Fruit fly (Drosophila melanogaster) whole organism, embryonic: ENCODE measurements around the gene Tlk.

Source experiments
- Asciz ChIP-seq: fragments of 200-800 bp; sonication (Bioruptor generic); optimal IDR thresholded peaks from 2 replicates; lab custom pipeline; 2017; ENCODE audit warnings: missing biosample characterization, mild to moderate bottlenecking, missing genetic modification characterization, missing genetic modification reagents
- Atf6 ChIP-seq: fragments of 200-800 bp; sonication (Bioruptor generic); IDR thresholded peaks from 2 replicates; pipeline ENCODE4 v1.3.6; 2022; ENCODE audit warnings: missing biosample characterization, missing genetic modification characterization
- Awh ChIP-seq: fragments of 200-800 bp; sonication (Bioruptor generic); IDR thresholded peaks from 2 replicates; pipeline ENCODE4, ENCODE4 v1.3.6; 2022; ENCODE audit warnings: missing biosample characterization, missing genetic modification characterization
- BEAF-32 ChIP-seq: fragments of 200-800 bp; sonication (Bioruptor generic); optimal IDR thresholded peaks from 3 replicates; lab custom pipeline; 2017; ENCODE audit warnings: missing biosample characterization, missing genetic modification characterization, mild to moderate bottlenecking, moderate library complexity, missing genetic modification reagents
- C15 ChIP-seq: fragments of 200-800 bp; sonication (Bioruptor generic); IDR thresholded peaks from 3 replicates; pipeline ENCODE4 v1.3.6; 2022; ENCODE audit warnings: missing biosample characterization, missing genetic modification characterization
- CG10267 ChIP-seq: fragments of 200-800 bp; sonication (Bioruptor generic); optimal IDR thresholded peaks from 2 replicates; lab custom pipeline; 2018; ENCODE audit warnings: missing biosample characterization, mild to moderate bottlenecking, missing genetic modification characterization, moderate library complexity
- CG11504 ChIP-seq: fragments of 200-800 bp; sonication (Bioruptor generic); optimal IDR thresholded peaks from 3 replicates; lab custom pipeline; 2019; ENCODE audit warnings: missing biosample characterization, mild to moderate bottlenecking, missing genetic modification characterization, moderate library complexity
- CG17361 ChIP-seq: fragments of 200-800 bp; sonication (Bioruptor generic); IDR thresholded peaks from 3 replicates; pipeline ENCODE4 v1.3.6; 2022; ENCODE audit warnings: missing biosample characterization, missing genetic modification characterization
- CG17568 ChIP-seq: fragments of 200-800 bp; sonication (Bioruptor generic); optimal IDR thresholded peaks from 2 replicates; lab custom pipeline; 2018; ENCODE audit warnings: missing biosample characterization, mild to moderate bottlenecking, missing genetic modification characterization, moderate library complexity
- CG17829 ChIP-seq: fragments of 200-800 bp; optimal IDR thresholded peaks from 2 replicates; lab custom pipeline; 2019; ENCODE audit warnings: missing biosample characterization, mild to moderate bottlenecking, missing genetic modification characterization, moderate library complexity
- CG18476 ChIP-seq: fragments of 200-800 bp; sonication (Bioruptor generic); optimal IDR thresholded peaks from 2 replicates; lab custom pipeline; 2016; ENCODE audit warnings: missing biosample characterization, mild to moderate bottlenecking, missing genetic modification characterization
- CG2120 ChIP-seq: fragments of 200-800 bp; sonication (Bioruptor generic); optimal IDR thresholded peaks from 3 replicates; lab custom pipeline; 2016; ENCODE audit warnings: missing biosample characterization, missing genetic modification characterization
- CG33213 ChIP-seq: fragments of 200-800 bp; sonication (Bioruptor generic); optimal IDR thresholded peaks from 3 replicates; lab custom pipeline; 2016; ENCODE audit warnings: missing biosample characterization, missing genetic modification characterization
- CG3995 ChIP-seq: fragments of 200-800 bp; sonication (Bioruptor generic); optimal IDR thresholded peaks from 3 replicates; lab custom pipeline; 2016; ENCODE audit warnings: missing biosample characterization, missing genetic modification characterization
- CG4730 ChIP-seq: fragments of 200-800 bp; sonication (Bioruptor generic); IDR thresholded peaks from 2 replicates; pipeline ENCODE4 v1.3.6; 2022; ENCODE audit warnings: missing biosample characterization, missing genetic modification characterization
- CG8388 ChIP-seq: fragments of 200-800 bp; sonication (Bioruptor generic); optimal IDR thresholded peaks from 2 replicates; lab custom pipeline; 2019; ENCODE audit warnings: missing biosample characterization, mild to moderate bottlenecking, missing genetic modification characterization, moderate library complexity
- D19A ChIP-seq: fragments of 200-800 bp; optimal IDR thresholded peaks from 3 replicates; lab custom pipeline; 2019; ENCODE audit warnings: missing biosample characterization, mild to moderate bottlenecking, missing genetic modification characterization, moderate library complexity
- Deaf1 ChIP-seq: fragments of 200-800 bp; optimal IDR thresholded peaks from 3 replicates; lab custom pipeline; 2019; ENCODE audit warnings: missing biosample characterization, mild to moderate bottlenecking, missing genetic modification characterization, moderate library complexity
- Dll ChIP-seq: fragments of 200-800 bp; sonication (Bioruptor generic); IDR thresholded peaks from 4 replicates; pipeline ENCODE4 v1.3.6; 2022; ENCODE audit warnings: missing biosample characterization, missing genetic modification characterization; ENCODE audit not compliant: partially characterized antibody
- Ets65A ChIP-seq: fragments of 200-800 bp; sonication (Bioruptor generic); peaks from one replicate; lab custom pipeline; 2016; ENCODE audit warnings: missing biosample characterization, missing genetic modification characterization
- HLH54F ChIP-seq: fragments of 200-800 bp; sonication (Bioruptor generic); optimal IDR thresholded peaks from 3 replicates; lab custom pipeline; 2016; ENCODE audit warnings: missing biosample characterization, missing genetic modification characterization
- HLHmδ ChIP-seq: fragments of 200-800 bp; sonication (Bioruptor generic); optimal IDR thresholded peaks from 2 replicates; lab custom pipeline; 2018; ENCODE audit warnings: missing biosample characterization, mild to moderate bottlenecking, missing genetic modification characterization, moderate library complexity
- MBD-R2 ChIP-seq: fragments of 200-800 bp; sonication (Bioruptor generic); IDR thresholded peaks from 2 replicates; pipeline ENCODE4 v1.3.6; 2022; ENCODE audit warnings: missing biosample characterization, missing genetic modification characterization
- Med ChIP-seq: fragments of 200-800 bp; sonication (Bioruptor generic); peaks from one replicate; lab custom pipeline; 2016; ENCODE audit warnings: missing biosample characterization, missing genetic modification characterization, mild to moderate bottlenecking, inconsistent platforms, moderate library complexity
- Meics ChIP-seq: fragments of 200-800 bp; sonication (Bioruptor generic); optimal IDR thresholded peaks from 2 replicates; lab custom pipeline; 2017; ENCODE audit warnings: missing biosample characterization, mild to moderate bottlenecking, missing genetic modification characterization
- Mrtf ChIP-seq: fragments of 200-800 bp; sonication (Bioruptor generic); IDR thresholded peaks from 3 replicates; pipeline ENCODE4 v1.3.6; 2022; ENCODE audit warnings: missing biosample characterization, missing genetic modification characterization
- Oli ChIP-seq: fragments of 200-800 bp; sonication (Bioruptor generic); optimal IDR thresholded peaks from 2 replicates; lab custom pipeline; 2018; ENCODE audit warnings: missing biosample characterization, mild to moderate bottlenecking, missing genetic modification characterization, moderate library complexity
- Sry-β ChIP-seq: fragments of 200-800 bp; sonication (Bioruptor generic); optimal IDR thresholded peaks from 2 replicates; lab custom pipeline; 2018; ENCODE audit warnings: missing biosample characterization, mild to moderate bottlenecking, missing genetic modification characterization, moderate library complexity
- Ssrp ChIP-seq: fragments of 200-800 bp; sonication (Bioruptor generic); optimal IDR thresholded peaks from 2 replicates; lab custom pipeline; 2018; ENCODE audit warnings: missing biosample characterization, mild to moderate bottlenecking, missing genetic modification characterization, moderate library complexity
- Xbp1 ChIP-seq: fragments of 200-800 bp; sonication (Bioruptor generic); optimal IDR thresholded peaks from 3 replicates; lab custom pipeline; 2016; ENCODE audit warnings: missing biosample characterization, mild to moderate bottlenecking, missing genetic modification characterization
- Xrp1 ChIP-seq: fragments of 200-800 bp; sonication (Bioruptor generic); IDR thresholded peaks from 2 replicates; pipeline ENCODE4 v1.3.6; 2022; ENCODE audit warnings: missing biosample characterization, missing genetic modification characterization
- ac ChIP-seq: fragments of 200-800 bp; sonication (Bioruptor generic); optimal IDR thresholded peaks from 3 replicates; lab custom pipeline; 2017; ENCODE audit warnings: missing biosample characterization, mild to moderate bottlenecking, missing genetic modification characterization
- btn ChIP-seq: fragments of 200-800 bp; sonication (Bioruptor generic); optimal IDR thresholded peaks from 2 replicates; lab custom pipeline; 2016; ENCODE audit warnings: missing biosample characterization, missing genetic modification characterization
- dpn ChIP-seq, 2 experiments: fragments of 200-800 bp; sonication (Bioruptor generic); optimal IDR thresholded peaks; 3 replicates each; lab custom pipeline; 2016; ENCODE audit warnings: missing biosample characterization in 2 of 2, missing genetic modification characterization in 2 of 2
- grau ChIP-seq: fragments of 200-800 bp; optimal IDR thresholded peaks from 3 replicates; lab custom pipeline; 2019; ENCODE audit warnings: missing biosample characterization, mild to moderate bottlenecking, missing genetic modification characterization, moderate library complexity
- lilli ChIP-seq: fragments of 200-800 bp; sonication (Bioruptor generic); optimal IDR thresholded peaks from 3 replicates; lab custom pipeline; 2016; ENCODE audit warnings: missing biosample characterization, missing genetic modification characterization
- mirr ChIP-seq: fragments of 200-800 bp; sonication (Bioruptor generic); optimal IDR thresholded peaks from 3 replicates; lab custom pipeline; 2018; ENCODE audit warnings: missing biosample characterization, mild to moderate bottlenecking, missing genetic modification characterization
- rib ChIP-seq: fragments of 200-800 bp; sonication (Bioruptor generic); IDR thresholded peaks from 2 replicates; pipeline ENCODE4 v1.3.6; 2022; ENCODE audit warnings: missing biosample characterization, missing genetic modification characterization
- run ChIP-seq: fragments of 200-800 bp; sonication (Bioruptor generic); optimal IDR thresholded peaks from 3 replicates; lab custom pipeline; 2018; ENCODE audit warnings: missing biosample characterization, mild to moderate bottlenecking, missing genetic modification characterization
- sc ChIP-seq, 3 experiments: fragments of >200 bp in 2 of 3; fragments of 200-800 bp in 1 of 3; sonication (Bioruptor generic) in 1 of 3; optimal IDR thresholded peaks; 2 replicates in 2 of 3; 3 replicates in 1 of 3; lab custom pipeline; 2017; ENCODE audit warnings: mild to moderate bottlenecking in 1 of 3, missing biosample characterization in 1 of 3, missing genetic modification characterization in 1 of 3, missing genetic modification reagents in 1 of 3
- sens ChIP-seq: fragments of 200-800 bp; sonication (Bioruptor generic); peaks from one replicate; lab custom pipeline; 2016; ENCODE audit warnings: missing biosample characterization, missing genetic modification characterization
- seq ChIP-seq: fragments of 200-800 bp; sonication (Bioruptor generic); IDR thresholded peaks from 2 replicates; pipeline ENCODE4 v1.3.6; 2022; ENCODE audit warnings: missing biosample characterization, missing genetic modification characterization
- slbo ChIP-seq: fragments of 200-800 bp; sonication (Bioruptor generic); IDR thresholded peaks from 2 replicates; pipeline ENCODE4 v1.3.6; 2022; ENCODE audit warnings: missing biosample characterization, missing genetic modification characterization
- slou ChIP-seq: fragments of 200-800 bp; sonication (Bioruptor generic); optimal IDR thresholded peaks from 3 replicates; lab custom pipeline; 2016; ENCODE audit warnings: missing biosample characterization, missing genetic modification characterization
- sna ChIP-seq: fragments of 200-800 bp; sonication (Bioruptor generic); IDR thresholded peaks from 2 replicates; pipeline ENCODE4 v1.3.6; 2022; ENCODE audit warnings: missing biosample characterization, missing genetic modification characterization; ENCODE audit not compliant: partially characterized antibody
- tx ChIP-seq: fragments of 200-800 bp; sonication (Bioruptor generic); optimal IDR thresholded peaks from 2 replicates; lab custom pipeline; 2016; ENCODE audit warnings: missing biosample characterization, missing genetic modification characterization

Tlk gene

dm6 chrX:3768202-3768601 is 48.4 kb downstream of the Tlk start (continued):
- TF ChIP-seq CG8388 (GFP tag; lab: Kevin White, UChicago): peak; percentile 37
- TF ChIP-seq HLHmδ (GFP tag; lab: Kevin White, UChicago): no peak
- no peak for TF ChIP-seq CG17568 (GFP tag; lab: Kevin White, UChicago)
- TF ChIP-seq CG11504 (tag; lab: Kevin White, UChicago): peak; percentile 56
- peak; percentile 14 for TF ChIP-seq grau (tag; lab: Kevin White, UChicago)
- TF ChIP-seq sens (GFP tag; lab: Kevin White, UChicago): peak; percentile 24
- TF ChIP-seq dpn (GFP tag; optimal IDR thresholded peaks at IDR 0.05; lab: Kevin White, UChicago): peak in 1 of 2 experiments; percentile 10
- TF ChIP-seq lilli (GFP tag; lab: Kevin White, UChicago): peak; percentile 32
- no peak for TF ChIP-seq sna (GFP tag; lab: Robert Waterston, UW)
- no peak for TF ChIP-seq sc (optimal IDR thresholded peaks at IDR 0.05; lab: Kevin White, UChicago)
- TF ChIP-seq sc (GFP tag; optimal IDR thresholded peaks at IDR 0.05; lab: Kevin White, UChicago): peak; percentile 14
- TF ChIP-seq run (tag; lab: Kevin White, UChicago): no peak
- TF ChIP-seq CG17361 (GFP tag; lab: Robert Waterston, UW): 0 out of 3 replicates have a peak, but pooled peaks have one; percentile 40
- no peak for TF ChIP-seq btn (GFP tag; lab: Kevin White, UChicago)
- no peak for TF ChIP-seq mirr
- TF ChIP-seq rib (GFP tag; lab: Robert Waterston, UW): no peak
- TF ChIP-seq Med (GFP tag; lab: Kevin White, UChicago): peak; percentile 23
- peak; percentile 22 for TF ChIP-seq Asciz (GFP tag; lab: Kevin White, UChicago)
- TF ChIP-seq Awh (GFP tag; lab: Robert Waterston, UW): 0 out of 2 replicates have a peak, but pooled peaks have one; percentile 31
- TF ChIP-seq Xbp1: peak; percentile 37
- peak; percentile 26 for TF ChIP-seq CG17829 (tag; lab: Kevin White, UChicago)
- TF ChIP-seq Mrtf (GFP tag; lab: Robert Waterston, UW): 0 out of 3 replicates have a peak, but pooled peaks have one; percentile 32
- TF ChIP-seq Sry-β: no peak
- TF ChIP-seq Ets65A: peak; percentile 60
- TF ChIP-seq Meics (GFP tag; lab: Kevin White, UChicago): peak; percentile 3
- TF ChIP-seq CG4730 (GFP tag; lab: Robert Waterston, UW): peak; percentile 33; the same call in 1 of the 2 replicates
- TF ChIP-seq Ssrp: no peak

dm6 chrX:3772434-3772810 is 52.6 kb downstream of the Tlk start:
- TF ChIP-seq ac (no peak), Xrp1 (GFP tag; lab: Robert Waterston, UW) (0 out of 2 replicates have a peak, but pooled peaks have one; percentile 9), seq (GFP tag; lab: Robert Waterston, UW) (peak; percentile 41; the same call in 1 of the 2 replicates), Med (GFP tag; lab: Kevin White, UChicago) (peak; percentile 72), D19A (tag; lab: Kevin White, UChicago) (peak; percentile 50)

dm6 chrX:3772811-3773740 is 53.3 kb downstream of the Tlk start:
- TF ChIP-seq CG10267 (tag; lab: Kevin White, UChicago): peak; percentile 74
- peak; percentile 51 for TF ChIP-seq CG18476
- TF ChIP-seq tx (GFP tag; lab: Kevin White, UChicago): no peak
- no peak for TF ChIP-seq C15 (GFP tag; lab: Robert Waterston, UW)
- TF ChIP-seq CG3995 (GFP tag; lab: Kevin White, UChicago): peak; percentile 17
- TF ChIP-seq slbo (GFP tag; lab: Robert Waterston, UW): peak; percentile 77
- TF ChIP-seq Deaf1 (tag; lab: Kevin White, UChicago): peak; percentile 60
- no peak for TF ChIP-seq BEAF-32 (GFP tag; lab: Kevin White, UChicago)
- TF ChIP-seq Oli (tag; lab: Kevin White, UChicago): peak; percentile 80
- no peak for TF ChIP-seq Dll
- TF ChIP-seq CG2120 (GFP tag; lab: Kevin White, UChicago): peak; percentile 87
- peak; percentile 34; the same call in 1 of the 2 replicates for TF ChIP-seq MBD-R2 (GFP tag; lab: Robert Waterston, UW)
- peak; percentile 87 for TF ChIP-seq Atf6 (GFP tag; lab: Robert Waterston, UW)
- peak; percentile 53 for TF ChIP-seq Xbp1
- TF ChIP-seq slou (GFP tag; lab: Kevin White, UChicago): peak; percentile 50
- peak; percentile 3 for TF ChIP-seq HLH54F (GFP tag; lab: Kevin White, UChicago)
- TF ChIP-seq CG33213: peak; percentile 8
